Fruit fly (Drosophila melanogaster): Measurements from ENCODE around the gene CanB.

DNA sequence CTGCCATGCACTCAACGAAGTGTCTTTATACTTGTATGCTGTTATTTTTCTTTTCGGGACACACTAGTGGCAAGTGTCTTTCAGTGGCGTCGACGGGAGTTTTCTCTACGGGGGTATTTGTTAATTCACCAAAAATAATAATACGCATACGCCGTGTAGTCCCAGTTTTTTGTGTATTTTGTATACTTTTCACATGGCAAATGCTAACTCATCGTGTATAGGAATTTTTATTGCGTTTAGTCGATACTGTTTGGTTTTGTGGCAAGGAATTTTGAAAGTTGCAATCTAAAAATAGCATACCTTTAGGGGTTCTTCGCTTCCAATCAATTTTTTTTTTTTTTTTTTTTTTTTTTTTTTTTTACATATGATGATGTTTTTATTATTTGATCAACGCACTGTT lies 6.1 kb downstream of the CanB start:
- TF ChIP-seq psq (optimal IDR thresholded peaks at IDR 0.05) (no peak), EcR (GFP tag; optimal IDR thresholded peaks at IDR 0.05) (no peak)

All from whole organism.